Fruit fly (Drosophila melanogaster) whole organism, pupa: Measurements from ENCODE around the gene CG10165.

Experiments used
- CG13204 ChIP-seq: fragments of 200-800 bp; sonication (Bioruptor generic); optimal IDR thresholded peaks from 2 replicates; lab custom pipeline; 2018; ENCODE audit warnings: missing biosample characterization, mild to moderate bottlenecking, missing genetic modification characterization, moderate library complexity
- CG32121 ChIP-seq: fragments of 200-800 bp; sonication (Bioruptor generic); IDR thresholded peaks from 2 replicates; pipeline ENCODE4 v1.3.6; 2022; ENCODE audit warnings: missing biosample characterization, missing genetic modification characterization
- CG34367 ChIP-seq: fragments of 200-800 bp; sonication (Bioruptor generic); optimal IDR thresholded peaks from 2 replicates; lab custom pipeline; 2018; ENCODE audit warnings: missing biosample characterization, mild to moderate bottlenecking, missing genetic modification characterization
- CG8159 ChIP-seq: fragments of 200-800 bp; sonication (Bioruptor generic); optimal IDR thresholded peaks from 3 replicates; lab custom pipeline; 2018; ENCODE audit warnings: missing biosample characterization, mild to moderate bottlenecking, missing genetic modification characterization, moderate library complexity
- D1 ChIP-seq: fragments of 200-800 bp; sonication (Bioruptor generic); optimal IDR thresholded peaks from 2 replicates; lab custom pipeline; 2018; ENCODE audit warnings: missing biosample characterization, mild to moderate bottlenecking, missing genetic modification characterization, moderate library complexity
- Pif1A ChIP-seq: fragments of 200-800 bp; sonication (Bioruptor generic); optimal IDR thresholded peaks from 3 replicates; lab custom pipeline; 2016; ENCODE audit warnings: missing biosample characterization, missing genetic modification characterization
- gl ChIP-seq: fragments of 200-800 bp; sonication (Bioruptor generic); optimal IDR thresholded peaks from 2 replicates; lab custom pipeline; 2018; ENCODE audit warnings: missing biosample characterization, mild to moderate bottlenecking, missing genetic modification characterization
- rn ChIP-seq: fragments of 200-800 bp; sonication (Bioruptor generic); IDR thresholded peaks from 2 replicates; pipeline ENCODE4 v1.3.6; 2022; ENCODE audit warnings: missing biosample characterization, missing genetic modification characterization

DNA sequence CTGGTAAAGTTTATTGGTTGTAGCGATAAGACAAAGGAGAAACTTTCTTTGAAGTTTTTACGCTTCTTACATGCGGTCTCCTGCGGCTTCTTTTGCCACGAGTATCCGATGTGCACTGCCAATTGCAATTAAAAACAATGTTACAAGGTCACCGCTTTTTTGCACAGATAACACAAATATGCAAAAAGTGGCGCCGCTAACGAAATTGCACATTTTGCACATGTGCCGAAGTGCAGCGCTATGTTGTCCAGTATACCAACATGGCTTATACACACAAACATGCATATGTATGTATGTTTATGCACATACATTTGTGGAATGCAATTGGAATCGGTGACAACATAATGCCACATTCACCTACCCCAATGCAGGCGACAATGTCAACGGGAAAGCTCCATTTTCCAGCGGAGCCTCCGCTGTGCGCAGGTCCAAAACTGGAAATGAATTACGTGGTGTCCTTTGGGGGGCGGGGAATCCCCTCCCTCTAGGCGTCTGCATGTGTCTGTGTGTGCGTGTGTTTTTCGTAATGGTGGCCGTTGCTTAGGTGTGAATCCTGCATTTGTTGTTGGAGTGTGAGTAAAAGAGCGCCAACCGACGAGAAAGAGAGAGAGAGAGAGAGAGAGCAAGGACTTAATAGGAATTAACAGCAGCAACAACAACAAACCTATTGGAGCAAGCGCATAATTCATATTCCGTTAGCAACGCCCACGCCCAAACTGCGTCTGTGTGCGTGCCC, 50.7 kb downstream of the CG10165 start:
- TF ChIP-seq D1 (tag; lab: Kevin White, UChicago) (no peak), gl (tag; lab: Kevin White, UChicago) (no peak), Pif1A (GFP tag; lab: Kevin White, UChicago) (no peak), CG34367 (tag; lab: Kevin White, UChicago) (no peak), CG32121 (no peak), CG13204 (GFP tag; lab: Kevin White, UChicago) (no peak), rn (GFP tag; lab: Robert Waterston, UW) (no peak), CG8159 (no peak)
